Worm (Caenorhabditis elegans) whole organism, early embryonic: ENCODE measurements around the gene lgc-38.
A peak's percentile ranks its signal among the peaks of the same experiment; 100 is the strongest.

Source experiments
- B0310.2 ChIP-seq: sonication (generic microtip); optimal IDR thresholded peaks from 2 replicates; lab custom pipeline; 2016; ENCODE audit warnings: mild to moderate bottlenecking, missing genetic modification characterization, missing compliant biosample characterization
- F13C5.2 ChIP-seq: sonication (generic microtip); optimal IDR thresholded peaks from 2 replicates; lab custom pipeline; 2017; ENCODE audit warnings: mild to moderate bottlenecking, missing genetic modification characterization, inconsistent platforms, missing compliant biosample characterization
- aly-1 ChIP-seq: sonication (generic microtip); optimal IDR thresholded peaks from 2 replicates; lab custom pipeline; 2016; ENCODE audit warnings: missing genetic modification characterization, missing compliant biosample characterization
- ama-1 ChIP-seq: fragments of 150-350 bp; optimal IDR thresholded peaks from 2 replicates; lab custom pipeline; 2014
- ceh-13 ChIP-seq: fragments of 200-800 bp; sonication (Bioruptor generic); optimal IDR thresholded peaks from 2 replicates; lab custom pipeline; 2018; ENCODE audit warnings: mild to moderate bottlenecking, missing genetic modification characterization, missing compliant biosample characterization
- ceh-36 ChIP-seq: sonication (generic microtip); optimal IDR thresholded peaks from 2 replicates; lab custom pipeline; 2016; ENCODE audit warnings: missing genetic modification characterization, inconsistent platforms, missing compliant biosample characterization
- ets-7 ChIP-seq: sonication (generic microtip); optimal IDR thresholded peaks from 2 replicates; lab custom pipeline; 2016; ENCODE audit warnings: missing genotype, missing genetic modification characterization, missing compliant biosample characterization
- flt-1 ChIP-seq: fragments of 200-800 bp; sonication (Bioruptor generic); IDR thresholded peaks from 2 replicates; pipeline ENCODE4 v1.3.6; 2022; ENCODE audit warnings: missing genetic modification characterization, missing compliant biosample characterization
- hmbx-1 ChIP-seq: sonication (generic microtip); optimal IDR thresholded peaks from 2 replicates; lab custom pipeline; 2016; ENCODE audit warnings: mild to moderate bottlenecking, missing genetic modification characterization, missing compliant biosample characterization
- hmg-4 ChIP-seq: fragments of 200-800 bp; sonication (Bioruptor generic); optimal IDR thresholded peaks from 2 replicates; lab custom pipeline; 2018; ENCODE audit warnings: mild to moderate bottlenecking, missing genetic modification characterization, missing compliant biosample characterization
- hnd-1 ChIP-seq: sonication (generic microtip); optimal IDR thresholded peaks from 2 replicates; lab custom pipeline; 2016; ENCODE audit warnings: missing genetic modification characterization, missing compliant biosample characterization
- pes-1 ChIP-seq: fragments of 200-800 bp; sonication (Bioruptor generic); IDR thresholded peaks from 2 replicates; pipeline ENCODE4 v1.3.6; 2022; ENCODE audit warnings: missing genetic modification reagents, missing genetic modification characterization, missing compliant biosample characterization
- scrt-1 ChIP-seq: fragments of 200-800 bp; sonication (Bioruptor generic); IDR thresholded peaks from 2 replicates; pipeline ENCODE4 v1.3.6; 2022; ENCODE audit warnings: missing genetic modification characterization, missing compliant biosample characterization
- sea-1 ChIP-seq: fragments of 200-800 bp; sonication (Bioruptor generic); conservative IDR thresholded peaks from 2 replicates; pipeline ENCODE4 v1.3.6; 2022; ENCODE audit warnings: missing genetic modification characterization, missing compliant biosample characterization
- tbx-11 ChIP-seq: fragments of 200-800 bp; sonication (Bioruptor generic); IDR thresholded peaks from 2 replicates; pipeline ENCODE4 v1.3.6; 2022; ENCODE audit warnings: missing genetic modification characterization, missing compliant biosample characterization
- tbx-37 ChIP-seq: fragments of 200-800 bp; sonication (Bioruptor generic); conservative IDR thresholded peaks from 2 replicates; pipeline ENCODE4 v1.3.6; 2022; ENCODE audit warnings: missing genetic modification reagents, missing genetic modification characterization, missing compliant biosample characterization
- tra-4 ChIP-seq: sonication (generic microtip); optimal IDR thresholded peaks from 2 replicates; lab custom pipeline; 2017; ENCODE audit warnings: missing genetic modification characterization, missing compliant biosample characterization

Gene lgc-38

DNA sequence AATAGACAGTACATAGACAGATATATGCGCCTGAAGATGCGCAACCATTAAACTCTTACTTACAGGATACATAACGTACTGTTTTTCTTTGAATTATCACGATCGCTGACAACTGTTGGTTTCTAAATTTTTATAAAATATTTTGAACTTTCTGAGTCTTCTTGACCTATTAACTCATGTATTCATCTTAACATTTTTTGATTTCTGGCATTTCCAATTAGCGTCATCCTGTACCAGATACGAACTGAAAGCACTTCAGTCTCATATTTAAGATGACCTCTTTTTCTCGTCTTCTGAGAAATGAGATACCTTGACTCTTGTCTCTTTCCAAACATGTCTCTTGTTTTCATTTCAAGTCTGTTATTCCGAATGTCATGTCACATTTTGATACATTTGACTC lies 4.8 kb downstream of the lgc-38 start:
- TF ChIP-seq sea-1 (GFP tag; lab: Robert Waterston, UW), result no peak
- no peak for TF ChIP-seq F13C5.2 (tag; lab: Kevin White, UChicago)
- no peak for TF ChIP-seq hnd-1 (tag; lab: Kevin White, UChicago)
- no peak for TF ChIP-seq ceh-13
- no peak for TF ChIP-seq ceh-36 (tag; lab: Kevin White, UChicago)
- no peak for TF ChIP-seq ama-1
- TF ChIP-seq hmg-4 (GFP tag; lab: Kevin White, UChicago), result no peak
- no peak for TF ChIP-seq ets-7 (tag; lab: Kevin White, UChicago)
- no peak for TF ChIP-seq tra-4 (tag; lab: Kevin White, UChicago)
- no peak for TF ChIP-seq B0310.2 (tag; lab: Kevin White, UChicago)
- TF ChIP-seq hmbx-1 (tag; lab: Kevin White, UChicago), result no peak
- no peak for TF ChIP-seq aly-1
- no peak for TF ChIP-seq tbx-11 (GFP tag; lab: Robert Waterston, UW)
- TF ChIP-seq scrt-1, result no peak
- TF ChIP-seq flt-1 (GFP tag; lab: Robert Waterston, UW), result no peak
- no peak for TF ChIP-seq pes-1
- TF ChIP-seq tbx-37, result no peak

DNA sequence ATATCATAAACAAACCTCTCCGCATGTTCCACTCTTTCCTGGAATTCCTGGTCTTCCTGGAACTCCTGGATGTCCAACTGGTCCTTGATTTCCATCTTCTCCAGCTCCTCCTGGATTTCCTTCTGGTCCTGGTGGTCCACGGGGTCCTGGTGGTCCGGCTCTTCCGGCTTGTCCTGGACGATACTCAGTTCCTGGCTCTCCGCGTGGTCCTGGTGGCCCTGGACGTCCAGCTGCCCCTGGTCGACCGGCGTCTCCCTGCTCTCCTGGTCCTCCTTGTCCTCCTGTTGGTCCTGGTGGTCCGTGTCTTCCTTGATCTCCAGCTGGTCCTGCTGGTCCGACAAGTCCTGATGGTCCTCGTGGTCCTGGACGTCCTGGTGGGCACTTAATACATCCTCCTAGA lies 10.8 kb downstream of the lgc-38 start:
- TF ChIP-seq aly-1, result no peak

DNA sequence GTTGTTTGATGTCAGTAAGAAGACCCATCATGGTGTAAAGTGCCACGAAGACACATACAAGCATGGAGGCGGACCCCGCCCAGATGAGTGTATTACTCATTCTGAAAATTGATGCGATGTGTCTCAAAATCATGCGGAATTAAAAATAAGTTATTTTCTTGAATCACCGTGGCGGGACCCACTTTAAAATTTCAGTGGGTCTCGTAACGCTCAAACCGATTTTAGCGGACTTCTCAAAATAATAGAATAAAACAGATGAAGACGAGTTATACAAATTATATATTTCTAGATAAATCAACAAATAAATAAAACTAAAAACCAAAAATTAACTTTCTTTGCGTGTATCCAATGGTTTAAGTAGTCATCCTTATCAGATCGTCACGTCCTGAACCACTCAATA lies 11.6 kb downstream of the lgc-38 start, which contains the start of gene col-8:
Gene col-8 (minus strand): TSS at position 101 of the 400 bp plus-strand sequence.
- TF ChIP-seq pes-1, result no peak
- TF ChIP-seq F13C5.2 (tag; lab: Kevin White, UChicago), result no peak
- TF ChIP-seq flt-1 (GFP tag; lab: Robert Waterston, UW), result no peak
- no peak for TF ChIP-seq ceh-36 (tag; lab: Kevin White, UChicago)
- no peak for TF ChIP-seq ama-1
- no peak for TF ChIP-seq hnd-1 (tag; lab: Kevin White, UChicago)

- TF ChIP-seq sea-1 (GFP tag; lab: Robert Waterston, UW) (no peak), F13C5.2 (tag; lab: Kevin White, UChicago) (no peak), tbx-11 (GFP tag; lab: Robert Waterston, UW) (no peak), tbx-37 (no peak), ets-7 (tag; lab: Kevin White, UChicago) (no peak), scrt-1 (no peak), pes-1 (no peak), hmbx-1 (tag; lab: Kevin White, UChicago) (no peak), aly-1 (no peak), hnd-1 (tag; lab: Kevin White, UChicago) (no peak), ceh-13 (no peak), ceh-36 (tag; lab: Kevin White, UChicago) (no peak), B0310.2 (tag; lab: Kevin White, UChicago) (no peak), ama-1 (no peak), tra-4 (tag; lab: Kevin White, UChicago) (no peak), flt-1 (GFP tag; lab: Robert Waterston, UW) (no peak), hmg-4 (GFP tag; lab: Kevin White, UChicago) (no peak)
Observed at ce11 chrIII:7021156-7021637, 12.3 kb downstream of the lgc-38 start, which contains the start of gene rfl-1. rfl-1 (plus strand) TSS chrIII:7021206.

DNA sequence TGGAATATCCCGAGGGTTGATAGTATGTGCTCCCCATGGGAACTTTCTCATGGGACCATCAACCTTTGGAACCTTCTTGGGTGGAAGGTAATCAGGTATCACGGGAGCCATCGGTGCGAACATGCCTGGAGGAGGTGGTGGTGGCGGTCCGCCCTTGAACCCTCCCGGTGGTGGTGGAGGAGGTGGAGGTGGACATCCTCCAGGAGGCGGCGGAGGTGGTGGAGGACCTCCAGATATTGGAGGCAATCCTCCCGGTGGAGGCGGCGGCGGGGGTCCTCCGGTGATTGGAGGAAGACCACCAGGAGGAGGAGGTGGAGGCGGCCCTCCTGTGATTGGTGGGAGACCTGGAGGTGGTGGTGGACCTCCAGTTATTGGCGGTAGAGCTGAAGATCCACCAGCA lies 16.9 kb downstream of the lgc-38 start:
- TF ChIP-seq ceh-36 (tag; lab: Kevin White, UChicago) (no peak), ceh-13 (no peak), tbx-37 (no peak), F13C5.2 (tag; lab: Kevin White, UChicago) (no peak), tra-4 (tag; lab: Kevin White, UChicago) (no peak), flt-1 (GFP tag; lab: Robert Waterston, UW) (no peak), ama-1 (no peak), scrt-1 (no peak), hmbx-1 (tag; lab: Kevin White, UChicago) (no peak), hmg-4 (GFP tag; lab: Kevin White, UChicago) (no peak), B0310.2 (tag; lab: Kevin White, UChicago) (no peak), hnd-1 (tag; lab: Kevin White, UChicago) (no peak), sea-1 (GFP tag; lab: Robert Waterston, UW) (no peak), ets-7 (tag; lab: Kevin White, UChicago) (no peak), tbx-11 (GFP tag; lab: Robert Waterston, UW) (no peak), aly-1 (no peak)

DNA sequence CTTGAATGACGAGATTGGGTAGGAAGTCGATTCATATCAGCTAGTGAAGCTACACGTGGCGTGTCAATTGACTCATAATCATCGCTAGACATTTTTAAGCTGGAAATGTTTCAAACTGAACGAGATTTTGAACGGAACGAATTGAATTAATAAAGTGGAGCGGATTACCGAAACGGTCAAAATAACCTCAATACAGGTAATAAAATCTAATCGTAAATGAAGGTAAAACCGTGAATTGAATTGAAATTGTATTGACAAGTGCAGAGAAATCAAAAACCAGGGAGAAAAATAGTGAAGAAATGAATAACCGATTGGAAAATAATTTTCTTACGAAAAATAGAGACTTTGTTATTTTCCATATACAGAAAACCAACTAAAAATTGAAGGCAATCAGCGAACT lies 20.2 kb downstream of the lgc-38 start, which contains the start of gene cyk-1:
Gene cyk-1 (minus strand): TSS at position 101 of the 400 bp plus-strand sequence.
- no peak for TF ChIP-seq tra-4 (tag; lab: Kevin White, UChicago)
- no peak for TF ChIP-seq flt-1 (GFP tag; lab: Robert Waterston, UW)
- TF ChIP-seq ets-7 (tag; lab: Kevin White, UChicago), result no peak
- no peak for TF ChIP-seq ceh-36 (tag; lab: Kevin White, UChicago)
- TF ChIP-seq pes-1, result no peak
- no peak for TF ChIP-seq tbx-11 (GFP tag; lab: Robert Waterston, UW)
- no peak for TF ChIP-seq sea-1 (GFP tag; lab: Robert Waterston, UW)
- no peak for TF ChIP-seq aly-1
- TF ChIP-seq B0310.2 (tag; lab: Kevin White, UChicago), result no peak
- TF ChIP-seq scrt-1, result no peak
- TF ChIP-seq ceh-13, result no peak
- TF ChIP-seq F13C5.2 (tag; lab: Kevin White, UChicago), result no peak
- no peak for TF ChIP-seq tbx-37
- TF ChIP-seq hmg-4 (GFP tag; lab: Kevin White, UChicago), result no peak
- TF ChIP-seq ama-1, result no peak
- no peak for TF ChIP-seq hnd-1 (tag; lab: Kevin White, UChicago)
- TF ChIP-seq hmbx-1 (tag; lab: Kevin White, UChicago), result no peak

ce11 chrIII:7030044-7030804 lies 21.3 kb downstream of the lgc-38 start:
- TF ChIP-seq ceh-13 (peak; percentile 44), B0310.2 (tag; lab: Kevin White, UChicago) (no peak), sea-1 (GFP tag; lab: Robert Waterston, UW) (peak; percentile 61; the same call in 1 of the 2 replicates), F13C5.2 (tag; lab: Kevin White, UChicago) (peak; percentile 14), tra-4 (tag; lab: Kevin White, UChicago) (no peak), ceh-36 (tag; lab: Kevin White, UChicago) (peak; percentile 62), tbx-37 (0 out of 2 replicates have a peak, but pooled peaks have one; percentile 41), scrt-1 (peak; percentile 50; the same call in 1 of the 2 replicates), tbx-11 (GFP tag; lab: Robert Waterston, UW) (peak; percentile 62), hmbx-1 (tag; lab: Kevin White, UChicago) (peak; percentile 27), aly-1 (peak; percentile 4), hnd-1 (tag; lab: Kevin White, UChicago) (peak; percentile 43), hmg-4 (GFP tag; lab: Kevin White, UChicago) (peak; percentile 62), ama-1 (no peak), ets-7 (tag; lab: Kevin White, UChicago) (no peak), pes-1 (peak; percentile 85), flt-1 (GFP tag; lab: Robert Waterston, UW) (peak; percentile 71)
